Fruit fly (Drosophila melanogaster) whole organism, embryonic: ENCODE results near the gene Vti1a.

Experiments
- BEAF-32 ChIP-seq: fragments of 200-800 bp; sonication (Bioruptor generic); optimal IDR thresholded peaks from 3 replicates; lab custom pipeline; 2017; ENCODE audit warnings: missing biosample characterization, missing genetic modification characterization, mild to moderate bottlenecking, moderate library complexity, missing genetic modification reagents
- Bgb ChIP-seq: fragments of 200-800 bp; sonication (Bioruptor generic); IDR thresholded peaks from 2 replicates; pipeline ENCODE4 v1.3.6; 2022; ENCODE audit warnings: missing biosample characterization, missing genetic modification characterization; ENCODE audit not compliant: partially characterized antibody
- Bteb2 ChIP-seq: fragments of 200-800 bp; sonication (Bioruptor generic); optimal IDR thresholded peaks from 2 replicates; lab custom pipeline; 2016; ENCODE audit warnings: missing biosample characterization, missing genetic modification characterization
- CG10267 ChIP-seq: fragments of 200-800 bp; sonication (Bioruptor generic); optimal IDR thresholded peaks from 2 replicates; lab custom pipeline; 2018; ENCODE audit warnings: missing biosample characterization, mild to moderate bottlenecking, missing genetic modification characterization, moderate library complexity
- CG11723 ChIP-seq: fragments of 200-800 bp; sonication (Bioruptor generic); optimal IDR thresholded peaks from 2 replicates; lab custom pipeline; 2017; ENCODE audit warnings: missing biosample characterization, mild to moderate bottlenecking, missing genetic modification characterization
- CG13624 ChIP-seq: fragments of 200-800 bp; sonication (Bioruptor generic); optimal IDR thresholded peaks from 2 replicates; lab custom pipeline; 2016; ENCODE audit warnings: missing biosample characterization, missing genetic modification characterization
- CG14710 ChIP-seq: fragments of 200-800 bp; sonication (Bioruptor generic); optimal IDR thresholded peaks from 3 replicates; lab custom pipeline; 2019; ENCODE audit warnings: missing biosample characterization, mild to moderate bottlenecking, missing genetic modification characterization, moderate library complexity
- CG17361 ChIP-seq: fragments of 200-800 bp; sonication (Bioruptor generic); IDR thresholded peaks from 3 replicates; pipeline ENCODE4 v1.3.6; 2022; ENCODE audit warnings: missing biosample characterization, missing genetic modification characterization
- CG17802 ChIP-seq: fragments of 200-800 bp; sonication (Bioruptor generic); optimal IDR thresholded peaks from 2 replicates; lab custom pipeline; 2018; ENCODE audit warnings: missing biosample characterization, mild to moderate bottlenecking, missing genetic modification characterization, moderate library complexity
- CG18476 ChIP-seq: fragments of 200-800 bp; sonication (Bioruptor generic); optimal IDR thresholded peaks from 2 replicates; lab custom pipeline; 2016; ENCODE audit warnings: missing biosample characterization, mild to moderate bottlenecking, missing genetic modification characterization
- CG18599 ChIP-seq: fragments of 200-800 bp; sonication (Bioruptor generic); optimal IDR thresholded peaks from 3 replicates; lab custom pipeline; 2017; ENCODE audit warnings: missing biosample characterization, missing genetic modification characterization, mild to moderate bottlenecking, moderate library complexity, missing genetic modification reagents
- CG31388 ChIP-seq: fragments of 200-800 bp; sonication (Bioruptor generic); optimal IDR thresholded peaks from 2 replicates; lab custom pipeline; 2016; ENCODE audit warnings: missing biosample characterization, missing genetic modification characterization
- CG3407 ChIP-seq: fragments of 200-800 bp; sonication (Bioruptor generic); optimal IDR thresholded peaks from 2 replicates; lab custom pipeline; 2018; ENCODE audit warnings: missing biosample characterization, mild to moderate bottlenecking, missing genetic modification characterization
- CG42726 ChIP-seq: fragments of 200-800 bp; sonication (Bioruptor generic); IDR thresholded peaks from 2 replicates; pipeline ENCODE4 v1.3.6; 2022; ENCODE audit warnings: missing biosample characterization, missing genetic modification characterization; ENCODE audit not compliant: partially characterized antibody
- CG5180 ChIP-seq: fragments of 200-800 bp; sonication (Bioruptor generic); optimal IDR thresholded peaks from 3 replicates; lab custom pipeline; 2017; ENCODE audit warnings: missing biosample characterization, missing genetic modification characterization, mild to moderate bottlenecking, moderate library complexity, missing genetic modification reagents
- CG7963 ChIP-seq: fragments of 200-800 bp; sonication (Bioruptor generic); IDR thresholded peaks from 3 replicates; pipeline ENCODE4 v1.3.6; 2022; ENCODE audit warnings: missing biosample characterization, missing genetic modification characterization; ENCODE audit not compliant: partially characterized antibody
- CG8944 ChIP-seq: fragments of 200-800 bp; sonication (Bioruptor generic); optimal IDR thresholded peaks from 3 replicates; lab custom pipeline; 2016; ENCODE audit warnings: missing biosample characterization, missing genetic modification characterization
- CG9437 ChIP-seq: fragments of 200-800 bp; sonication (Bioruptor generic); optimal IDR thresholded peaks from 2 replicates; lab custom pipeline; 2018; ENCODE audit warnings: missing biosample characterization, mild to moderate bottlenecking, missing genetic modification characterization
- CG9609 ChIP-seq: fragments of 200-800 bp; sonication (Bioruptor generic); optimal IDR thresholded peaks from 3 replicates; lab custom pipeline; 2016; ENCODE audit warnings: missing biosample characterization, missing genetic modification characterization
- CG9797 ChIP-seq: fragments of 200-800 bp; sonication (Bioruptor generic); optimal IDR thresholded peaks from 3 replicates; lab custom pipeline; 2018; ENCODE audit warnings: missing biosample characterization, mild to moderate bottlenecking, missing genetic modification characterization
- Deaf1 ChIP-seq: fragments of 200-800 bp; optimal IDR thresholded peaks from 3 replicates; lab custom pipeline; 2019; ENCODE audit warnings: missing biosample characterization, mild to moderate bottlenecking, missing genetic modification characterization, moderate library complexity
- Doc3 ChIP-seq: fragments of 200-800 bp; sonication (Bioruptor generic); IDR thresholded peaks from 3 replicates; pipeline ENCODE4 v1.3.6; 2022; ENCODE audit warnings: missing biosample characterization, missing genetic modification characterization; ENCODE audit not compliant: partially characterized antibody
- E2f1 ChIP-seq: fragments of 200-800 bp; sonication (Bioruptor generic); IDR thresholded peaks from 2 replicates; pipeline ENCODE4 v1.3.6; 2022; ENCODE audit warnings: missing biosample characterization, missing genetic modification characterization
- Ets97D ChIP-seq: fragments of 200-800 bp; sonication (Bioruptor generic); optimal IDR thresholded peaks from 3 replicates; lab custom pipeline; 2016; ENCODE audit warnings: missing biosample characterization, missing genetic modification characterization
- HLH4C ChIP-seq: fragments of 200-800 bp; sonication (Bioruptor generic); IDR thresholded peaks from 3 replicates; pipeline ENCODE4 v1.3.6; 2022; ENCODE audit warnings: missing biosample characterization, missing genetic modification characterization; ENCODE audit not compliant: partially characterized antibody
- Hr78 ChIP-seq, 2 experiments: fragments of 200-800 bp in 1 of 2; fragments of >200 bp in 1 of 2; sonication (Bioruptor generic) in 1 of 2; optimal IDR thresholded peaks; 2 replicates each; lab custom pipeline; 2017 to 2019; ENCODE audit warnings: missing biosample characterization in 2 of 2, missing genetic modification characterization in 2 of 2, mild to moderate bottlenecking in 1 of 2, moderate library complexity in 1 of 2
- Med ChIP-seq: fragments of 200-800 bp; sonication (Bioruptor generic); peaks from one replicate; lab custom pipeline; 2016; ENCODE audit warnings: missing biosample characterization, missing genetic modification characterization, mild to moderate bottlenecking, inconsistent platforms, moderate library complexity
- Mrtf ChIP-seq: fragments of 200-800 bp; sonication (Bioruptor generic); IDR thresholded peaks from 3 replicates; pipeline ENCODE4 v1.3.6; 2022; ENCODE audit warnings: missing biosample characterization, missing genetic modification characterization
- Myb ChIP-seq: fragments of 200-800 bp; sonication (Bioruptor generic); optimal IDR thresholded peaks from 2 replicates; lab custom pipeline; 2016; ENCODE audit warnings: missing biosample characterization, missing genetic modification characterization
- Opbp ChIP-seq: fragments of 200-800 bp; sonication (Bioruptor generic); IDR thresholded peaks from 3 replicates; pipeline ENCODE4 v1.3.6; 2022; ENCODE audit warnings: missing biosample characterization, missing genetic modification characterization; ENCODE audit not compliant: partially characterized antibody
- Scr ChIP-seq: fragments of 200-800 bp; sonication (Bioruptor generic); IDR thresholded peaks from 2 replicates; pipeline ENCODE4 v1.3.6; 2022; ENCODE audit warnings: missing biosample characterization, missing genetic modification characterization; ENCODE audit not compliant: partially characterized antibody
- Taf1 ChIP-seq: fragments of 200-800 bp; sonication (Bioruptor generic); IDR thresholded peaks from 2 replicates; pipeline ENCODE4 v1.3.6; 2022; ENCODE audit warnings: missing biosample characterization, missing genetic modification characterization
- YL-1 ChIP-seq: fragments of 200-800 bp; sonication (Bioruptor generic); optimal IDR thresholded peaks from 3 replicates; lab custom pipeline; 2017; ENCODE audit warnings: missing biosample characterization, mild to moderate bottlenecking, missing genetic modification characterization
- amos ChIP-seq: fragments of 200-800 bp; sonication (Bioruptor generic); IDR thresholded peaks from 2 replicates; pipeline ENCODE4 v1.3.6; 2022; ENCODE audit warnings: missing biosample characterization, missing genetic modification characterization; ENCODE audit not compliant: partially characterized antibody
- ash1 ChIP-seq: fragments of 200-800 bp; sonication (Bioruptor generic); optimal IDR thresholded peaks from 2 replicates; lab custom pipeline; 2018; ENCODE audit warnings: missing biosample characterization, mild to moderate bottlenecking, missing genetic modification characterization
- hbn ChIP-seq: fragments of 200-800 bp; sonication (Bioruptor generic); IDR thresholded peaks from 2 replicates; pipeline ENCODE4 v1.3.6; 2022; ENCODE audit warnings: missing biosample characterization, missing genetic modification characterization; ENCODE audit not compliant: partially characterized antibody
- kay ChIP-seq: fragments of 200-800 bp; sonication (Bioruptor generic); optimal IDR thresholded peaks from 2 replicates; lab custom pipeline; 2016; ENCODE audit warnings: missing biosample characterization, missing genetic modification characterization
- mld ChIP-seq: fragments of 200-800 bp; sonication (Bioruptor generic); IDR thresholded peaks from 3 replicates; pipeline ENCODE4 v1.3.6; 2022; ENCODE audit warnings: missing biosample characterization, missing genetic modification characterization; ENCODE audit not compliant: partially characterized antibody
- peb ChIP-seq: fragments of 200-800 bp; sonication (Bioruptor generic); IDR thresholded peaks from 2 replicates; pipeline ENCODE4 v1.3.6; 2022; ENCODE audit warnings: missing biosample characterization, missing genetic modification characterization
- sens-2 ChIP-seq: fragments of 200-800 bp; sonication (Bioruptor generic); IDR thresholded peaks from 2 replicates; pipeline ENCODE4 v1.3.6; 2022; ENCODE audit warnings: missing biosample characterization, missing genetic modification characterization
- sr ChIP-seq: fragments of 200-800 bp; sonication (Bioruptor generic); IDR thresholded peaks from 3 replicates; pipeline ENCODE4 v1.3.6; 2022; ENCODE audit warnings: missing biosample characterization, missing genetic modification characterization
- ssp ChIP-seq: fragments of 200-800 bp; sonication (Bioruptor generic); IDR thresholded peaks from 2 replicates; pipeline ENCODE4 v1.3.6; 2022; ENCODE audit warnings: missing biosample characterization, missing genetic modification characterization
- stc ChIP-seq: fragments of 200-800 bp; sonication (Bioruptor generic); IDR thresholded peaks from 2 replicates; pipeline ENCODE4 v1.3.6; 2022; ENCODE audit warnings: missing biosample characterization, missing genetic modification characterization
- tin ChIP-seq: fragments of 200-800 bp; sonication (Bioruptor generic); optimal IDR thresholded peaks from 3 replicates; lab custom pipeline; 2016; ENCODE audit warnings: missing biosample characterization, missing genetic modification characterization
- trh ChIP-seq: fragments of 200-800 bp; sonication (Bioruptor generic); optimal IDR thresholded peaks from 2 replicates; lab custom pipeline; 2016; ENCODE audit warnings: missing biosample characterization, missing genetic modification characterization
- tx ChIP-seq: fragments of 200-800 bp; sonication (Bioruptor generic); optimal IDR thresholded peaks from 2 replicates; lab custom pipeline; 2016; ENCODE audit warnings: missing biosample characterization, missing genetic modification characterization
- wor ChIP-seq: fragments of 200-800 bp; sonication (Bioruptor generic); IDR thresholded peaks from 2 replicates; pipeline ENCODE4 v1.3.6; 2022; ENCODE audit warnings: missing biosample characterization, missing genetic modification characterization
- zf30C ChIP-seq: fragments of 200-800 bp; sonication (Bioruptor generic); optimal IDR thresholded peaks from 3 replicates; lab custom pipeline; 2018; ENCODE audit warnings: missing biosample characterization, mild to moderate bottlenecking, missing genetic modification characterization

Vti1a gene

dm6 chr3L:690031-690686 lies 2.6 kb downstream of the Vti1a start, which contains the start of the genes CG32483 and RabX6 (continued):
- TF ChIP-seq Myb (peak; percentile 63), Hr78 (GFP tag; optimal IDR thresholded peaks at IDR 0.05; lab: Kevin White, UChicago) (no peak), CG14710 (tag; lab: Kevin White, UChicago) (peak; percentile 4), BEAF-32 (peak; percentile 42), E2f1 (GFP tag; lab: Robert Waterston, UW) (no peak), zf30C (GFP tag; lab: Kevin White, UChicago) (no peak), amos (GFP tag; lab: Robert Waterston, UW) (peak; percentile 36; the same call in 1 of the 2 replicates), Doc3 (GFP tag; lab: Robert Waterston, UW) (0 out of 3 replicates have a peak, but pooled peaks have one; percentile 22), tx (GFP tag; lab: Kevin White, UChicago) (no peak), CG3407 (GFP tag; lab: Kevin White, UChicago) (no peak), Scr (peak; percentile 30), ssp (GFP tag; lab: Robert Waterston, UW) (no peak), mld (GFP tag; lab: Robert Waterston, UW) (0 out of 3 replicates have a peak, but pooled peaks have one; percentile 35), CG18599 (GFP tag; lab: Kevin White, UChicago) (no peak), stc (GFP tag; lab: Robert Waterston, UW) (no peak), HLH4C (GFP tag; lab: Robert Waterston, UW) (no peak), Opbp (peak; percentile 52; the same call in 1 of the 3 replicates), CG17361 (GFP tag; lab: Robert Waterston, UW) (no peak), CG17802 (no peak), wor (GFP tag; lab: Robert Waterston, UW) (no peak), CG8944 (GFP tag; lab: Kevin White, UChicago) (no peak), CG10267 (tag; lab: Kevin White, UChicago) (peak; percentile 3), ash1 (GFP tag; lab: Kevin White, UChicago) (no peak), Mrtf (GFP tag; lab: Robert Waterston, UW) (no peak), Taf1 (GFP tag; lab: Robert Waterston, UW) (no peak), Deaf1 (tag; lab: Kevin White, UChicago) (no peak), Ets97D (GFP tag; lab: Kevin White, UChicago) (no peak), tin (GFP tag; lab: Kevin White, UChicago) (no peak), CG5180 (GFP tag; lab: Kevin White, UChicago) (no peak), sens-2 (no peak), YL-1 (GFP tag; lab: Kevin White, UChicago) (no peak), CG11723 (GFP tag; lab: Kevin White, UChicago) (no peak), CG9797 (GFP tag; lab: Kevin White, UChicago) (no peak), CG9437 (GFP tag; lab: Kevin White, UChicago) (no peak), kay (GFP tag; lab: Kevin White, UChicago) (no peak), hbn (GFP tag; lab: Robert Waterston, UW) (peak; percentile 25; the same call in 1 of the 2 replicates), CG7963 (GFP tag; lab: Robert Waterston, UW) (0 out of 3 replicates have a peak, but pooled peaks have one; percentile 53), Bgb (0 out of 2 replicates have a peak, but pooled peaks have one; percentile 22), CG18476 (GFP tag; lab: Kevin White, UChicago) (no peak), CG13624 (no peak), peb (no peak), CG9609 (GFP tag; lab: Kevin White, UChicago) (no peak), Med (GFP tag; lab: Kevin White, UChicago) (peak; percentile 5), trh (no peak), CG42726 (GFP tag; lab: Robert Waterston, UW) (no peak), Bteb2 (GFP tag; lab: Kevin White, UChicago) (no peak), CG31388 (GFP tag; lab: Kevin White, UChicago) (no peak), sr (GFP tag; lab: Robert Waterston, UW) (no peak)
